Fruit fly (Drosophila melanogaster): ENCODE measurements around the gene CG7888.

Gene CG7888

dm6 chr3L:11070372-11070854, 16.6 kb downstream of the CG7888 start, which contains the start of gene Mocs1:
Gene Mocs1 (plus strand): TSS chr3L:11070526.
- TF ChIP-seq fd59A (GFP tag; optimal IDR thresholded peaks at IDR 0.05) (no peak), CG6808 (GFP tag; optimal IDR thresholded peaks at IDR 0.05) (no peak), CG6854 (GFP tag; optimal IDR thresholded peaks at IDR 0.05) (no peak), CG16779 (tag; optimal IDR thresholded peaks at IDR 0.05) (no peak), CG6163 (GFP tag; IDR thresholded peaks at IDR 0.05) (peak; percentile 39; the same call in 1 of the 3 replicates), vri (GFP tag; optimal IDR thresholded peaks at IDR 0.05) (peak; percentile 99)

DNA sequence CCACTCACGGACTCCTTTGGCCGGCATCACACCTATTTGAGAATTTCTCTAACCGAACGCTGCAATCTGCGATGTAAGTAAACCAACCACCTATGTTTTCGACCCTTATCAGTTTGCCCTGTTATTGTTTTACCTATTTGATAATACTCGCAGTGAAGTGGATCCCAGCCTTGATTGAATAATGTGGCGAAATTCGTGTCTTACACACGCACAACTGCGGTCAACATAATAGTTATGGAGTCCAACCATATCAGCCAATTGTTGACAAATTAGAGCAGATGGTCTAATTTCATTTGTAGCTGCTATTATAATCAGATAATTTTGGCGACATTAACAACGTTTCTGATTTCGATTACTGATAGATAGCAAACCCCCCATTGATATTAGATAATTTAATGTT, 17.2 kb downstream of the CG7888 start:
- TF ChIP-seq CG10631 (GFP tag; optimal IDR thresholded peaks at IDR 0.05) (no peak), achi (GFP tag; optimal IDR thresholded peaks at IDR 0.05) (no peak), net (GFP tag; optimal IDR thresholded peaks at IDR 0.05) (no peak), OdsH (GFP tag; optimal IDR thresholded peaks at IDR 0.05) (no peak), cyc (GFP tag; optimal IDR thresholded peaks at IDR 0.05) (no peak), CG3032 (tag; optimal IDR thresholded peaks at IDR 0.05) (no peak), CG31627 (GFP tag; optimal IDR thresholded peaks at IDR 0.05) (no peak), acj6 (GFP tag; optimal IDR thresholded peaks at IDR 0.05) (no peak), Hr4 (GFP tag; optimal IDR thresholded peaks at IDR 0.05) (no peak)

dm6 chr3L:11074043-11074853, 20.4 kb downstream of the CG7888 start, which contains the start of the genes Pfdn2 and Noc1:
Gene Pfdn2 (minus strand): TSS chr3L:11074388.
Gene Noc1 (plus strand): TSS chr3L:11074769.
- TF ChIP-seq CG15336 (GFP tag; IDR thresholded peaks at IDR 0.05) (0 out of 2 replicates have a peak, but pooled peaks have one; percentile 7), CG6854 (GFP tag; optimal IDR thresholded peaks at IDR 0.05) (peak; percentile 20), Ets96B (tag; optimal IDR thresholded peaks at IDR 0.05) (no peak), CG31627 (GFP tag; optimal IDR thresholded peaks at IDR 0.05) (peak; percentile 51), Gug (GFP tag; IDR thresholded peaks at IDR 0.05) (peak; percentile 30; the same call in 1 of the 2 replicates), CG11294 (GFP tag; IDR thresholded peaks at IDR 0.05) (peak; percentile 50; the same call in 1 of the 2 replicates), CG8319 (GFP tag; optimal IDR thresholded peaks at IDR 0.05) (peak; percentile 2), lz (GFP tag; optimal IDR thresholded peaks at IDR 0.05) (peak; percentile 38), CG6276 (GFP tag; optimal IDR thresholded peaks at IDR 0.05) (no peak), CG10631 (GFP tag; optimal IDR thresholded peaks at IDR 0.05) (peak; percentile 73), Sox102F (GFP tag; optimal IDR thresholded peaks at IDR 0.05) (no peak), CG6792 (GFP tag; optimal IDR thresholded peaks at IDR 0.05) (no peak), esn (GFP tag; optimal IDR thresholded peaks at IDR 0.05) (peak; percentile 62), CG3032 (tag; optimal IDR thresholded peaks at IDR 0.05) (peak; percentile 31)

DNA sequence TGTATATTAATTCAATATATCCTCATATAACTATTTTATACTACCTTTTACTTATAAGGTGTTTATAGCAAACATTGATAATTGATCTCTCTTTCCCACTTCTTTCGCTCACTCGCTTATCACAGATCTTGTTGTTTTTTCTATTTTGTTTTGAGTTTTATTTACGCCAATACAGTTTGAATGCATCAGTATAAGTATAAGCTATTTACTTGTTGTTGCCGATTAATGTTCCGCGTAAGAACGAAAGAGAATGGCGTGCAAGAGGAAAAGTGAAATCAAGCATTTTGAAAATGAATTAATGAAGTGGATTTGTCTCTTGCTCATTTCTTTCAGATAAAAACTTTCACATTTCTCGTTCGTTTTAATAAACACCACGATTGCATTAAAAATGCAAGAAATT, 29.8 kb downstream of the CG7888 start:
- TF ChIP-seq CG8119 (GFP tag; IDR thresholded peaks at IDR 0.05) (peak; percentile 24; the same call in 1 of the 3 replicates), Blimp-1 (GFP tag; optimal IDR thresholded peaks at IDR 0.05) (peak; percentile 51), CG16779 (tag; optimal IDR thresholded peaks at IDR 0.05) (no peak)

DNA sequence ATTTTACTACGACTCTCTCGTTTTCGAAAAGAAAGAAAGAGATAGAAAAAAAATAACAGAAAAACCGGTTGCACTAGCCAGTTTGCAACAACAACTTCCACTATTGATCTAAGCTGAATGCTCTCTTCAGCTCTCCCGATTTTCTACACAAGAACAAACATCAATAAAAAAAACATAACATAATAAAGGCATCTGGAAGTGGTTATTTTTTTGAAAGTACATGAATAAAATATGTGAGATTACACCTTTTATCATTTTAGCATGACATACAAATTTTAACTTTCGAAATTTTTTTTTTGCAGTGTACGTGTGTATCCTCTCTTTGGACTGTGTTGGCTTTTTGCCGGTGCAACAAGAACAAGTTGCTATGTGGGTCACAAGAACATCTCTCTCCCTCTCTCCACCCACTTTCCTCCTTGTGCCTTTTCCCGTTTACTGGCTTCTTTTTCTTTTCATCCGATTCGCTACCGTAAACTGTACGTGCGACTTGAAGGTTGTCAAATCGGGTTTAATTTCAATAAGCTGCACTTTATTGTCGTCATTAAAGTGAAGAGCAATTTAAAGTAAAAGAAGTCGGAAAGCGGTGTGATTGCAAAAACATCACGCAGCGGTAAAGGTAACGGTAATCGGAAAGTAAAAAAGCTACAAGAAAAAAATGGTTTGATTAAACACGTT, 30.9 kb downstream of the CG7888 start:
- no peak for TF ChIP-seq Hr39 (GFP tag; optimal IDR thresholded peaks at IDR 0.05)
- peak; percentile 93 for TF ChIP-seq CG8632 (GFP tag; optimal IDR thresholded peaks at IDR 0.05)
- TF ChIP-seq Sox14 (GFP tag; optimal IDR thresholded peaks at IDR 0.05), result peak; percentile 98
- TF ChIP-seq CG1621 (tag; optimal IDR thresholded peaks at IDR 0.05), result peak; percentile 93
- TF ChIP-seq cyc (GFP tag; optimal IDR thresholded peaks at IDR 0.05), result peak; percentile 90
- TF ChIP-seq CG6854 (GFP tag; optimal IDR thresholded peaks at IDR 0.05), result peak; percentile 66
- peak; percentile 100 for TF ChIP-seq Eip78C (GFP tag)
- peak; percentile 63 for TF ChIP-seq vri (GFP tag; optimal IDR thresholded peaks at IDR 0.05)
- TF ChIP-seq CG10631 (GFP tag; optimal IDR thresholded peaks at IDR 0.05), result peak; percentile 98
- TF ChIP-seq achi (GFP tag; optimal IDR thresholded peaks at IDR 0.05), result peak; percentile 98
- TF ChIP-seq CG8319 (GFP tag; optimal IDR thresholded peaks at IDR 0.05), result peak; percentile 85
- TF ChIP-seq CG6808 (GFP tag; optimal IDR thresholded peaks at IDR 0.05), result peak; percentile 93
- TF ChIP-seq Lpt (GFP tag; optimal IDR thresholded peaks at IDR 0.05), result peak; percentile 99
- peak; percentile 88 for TF ChIP-seq lz (GFP tag; optimal IDR thresholded peaks at IDR 0.05)
- peak; percentile 96 for TF ChIP-seq CG4318 (GFP tag; optimal IDR thresholded peaks at IDR 0.05)
- TF ChIP-seq Smox (GFP tag; optimal IDR thresholded peaks at IDR 0.05), result no peak
- peak; percentile 93 for TF ChIP-seq CG9139 (GFP tag; optimal IDR thresholded peaks at IDR 0.05)
- TF ChIP-seq CG6792 (GFP tag; optimal IDR thresholded peaks at IDR 0.05), result peak; percentile 94
- TF ChIP-seq CG34406 (GFP tag; optimal IDR thresholded peaks at IDR 0.05), result peak; percentile 94
- TF ChIP-seq fd59A (GFP tag; optimal IDR thresholded peaks at IDR 0.05), result peak; percentile 96
- TF ChIP-seq Gug (GFP tag; IDR thresholded peaks at IDR 0.05), result peak; percentile 99
- no peak for TF ChIP-seq Met (GFP tag; optimal IDR thresholded peaks at IDR 0.05)
- peak; percentile 98 for TF ChIP-seq OdsH (GFP tag; optimal IDR thresholded peaks at IDR 0.05)
- TF ChIP-seq Blimp-1 (GFP tag; optimal IDR thresholded peaks at IDR 0.05), result peak; percentile 68
